Worm (Caenorhabditis elegans) whole organism, dauer: ENCODE measurements around the gene syx-6.

ENCODE experiments used
- unc-62 ChIP-seq: sonication (generic microtip); optimal IDR thresholded peaks from 2 replicates; lab custom pipeline; 2017; ENCODE audit warnings: missing biosample characterization, missing genetic modification reagents, missing genetic modification characterization

syx-6 gene

DNA sequence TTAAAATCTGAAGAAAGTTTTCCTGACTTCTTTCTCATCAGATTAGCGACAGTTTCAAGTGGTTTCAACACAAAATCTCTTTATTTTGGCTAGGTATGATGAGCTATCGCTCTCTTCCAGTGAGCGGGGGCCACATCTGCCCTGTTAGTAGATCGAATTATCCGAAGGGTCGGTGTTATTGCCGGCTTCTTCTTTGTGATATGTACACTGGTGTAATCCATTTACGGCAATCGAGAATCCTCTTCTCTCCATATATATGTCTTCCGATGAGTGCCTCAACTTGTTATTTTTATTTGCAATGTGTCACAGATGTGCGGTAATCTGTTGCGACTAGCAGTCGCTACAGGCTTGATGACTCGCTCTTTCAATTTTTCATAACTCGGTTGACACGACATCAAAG, 38.0 kb downstream of the syx-6 start:
- TF ChIP-seq unc-62: no peak

ce11 chrX:3204778-3205177, 40.5 kb downstream of the syx-6 start, which contains the start of gene F28B4.1:
Gene F28B4.1 (plus strand): TSS chrX:3205078.
- TF ChIP-seq unc-62: no peak

DNA sequence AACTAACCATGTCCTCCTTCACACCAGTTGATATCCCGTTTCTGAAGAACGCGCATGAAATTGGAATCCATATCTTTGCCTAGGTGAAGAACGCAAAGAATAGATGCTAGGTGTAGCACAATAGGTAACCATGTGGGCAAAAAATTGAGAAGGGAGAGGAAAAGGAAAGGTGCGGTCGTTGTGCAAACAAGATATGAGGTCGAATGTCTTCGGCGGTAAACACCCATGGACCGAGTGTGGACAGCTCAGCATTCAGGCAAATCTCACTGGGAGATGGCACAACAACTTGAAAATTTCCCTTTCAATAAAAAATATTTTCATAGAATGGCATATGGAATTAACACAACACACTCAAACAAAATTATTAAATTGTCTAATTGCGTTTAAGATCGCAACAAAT, 45.2 kb downstream of the syx-6 start, which contains the start of gene F28B4.4:
TSS of gene F28B4.4 (minus strand) at position 101 of the 400 bp plus-strand sequence.
- TF ChIP-seq unc-62: no peak
